Worm (Caenorhabditis elegans): ENCODE results near the gene R74.8.

R74.8 gene

ce11 chrIII:4234642-4235295, 28.7 kb downstream of the R74.8 start:
- TF ChIP-seq Y5F2A.4 (GFP tag; optimal IDR thresholded peaks at IDR 0.05) (no peak), snpc-4 (tag; optimal IDR thresholded peaks at IDR 0.05) (no peak), dve-1 (tag; optimal IDR thresholded peaks at IDR 0.05; ENCODE audit: insufficient read depth) (no peak), nhr-102 (tag; optimal IDR thresholded peaks at IDR 0.05) (no peak), lir-3 (tag; optimal IDR thresholded peaks at IDR 0.05) (no peak)

ce11 chrIII:4236178-4236577, 30.1 kb downstream of the R74.8 start:
- TF ChIP-seq Y75B8A.6 (GFP tag; IDR thresholded peaks at IDR 0.05) (no peak), php-3 (GFP tag; IDR thresholded peaks at IDR 0.05) (no peak), lir-3 (tag; optimal IDR thresholded peaks at IDR 0.05) (no peak), nhr-102 (tag; optimal IDR thresholded peaks at IDR 0.05) (no peak), mes-2 (tag; optimal IDR thresholded peaks at IDR 0.05; ENCODE audit: poor library complexity, severe bottlenecking) (peak; percentile 30), ceh-32 (tag; optimal IDR thresholded peaks at IDR 0.05; ENCODE audit: poor library complexity) (no peak), mdl-1 (tag; optimal IDR thresholded peaks at IDR 0.05) (peak in 1 of 2 experiments; percentile 36), lin-13 (GFP tag; optimal IDR thresholded peaks at IDR 0.05) (peak; percentile 89), ctbp-1 (GFP tag; IDR thresholded peaks at IDR 0.05) (0 out of 2 replicates have a peak, but pooled peaks have one; percentile 40), nhr-25 (tag; optimal IDR thresholded peaks at IDR 0.05; ENCODE audit: borderline replicate concordance, insufficient read depth) (peak; percentile 59), lim-7 (GFP tag; IDR thresholded peaks at IDR 0.05) (no peak), spr-3 (GFP tag; optimal IDR thresholded peaks at IDR 0.05) (no peak), nhr-10 (tag; optimal IDR thresholded peaks at IDR 0.05) (no peak), nhr-42 (GFP tag; IDR thresholded peaks at IDR 0.05) (no peak), lsy-2 (tag; optimal IDR thresholded peaks at IDR 0.05) (peak in 1 of 2 experiments; percentile 31), Y5F2A.4 (GFP tag; optimal IDR thresholded peaks at IDR 0.05) (no peak), lin-15B (tag; optimal IDR thresholded peaks at IDR 0.05) (no peak), rbr-2 (tag; optimal IDR thresholded peaks at IDR 0.05) (no peak), fkh-10 (GFP tag; optimal IDR thresholded peaks at IDR 0.05) (no peak), egl-43 (GFP tag; IDR thresholded peaks at IDR 0.05) (no peak), aha-1 (tag) (peak; percentile 73), set-16 (GFP tag; IDR thresholded peaks at IDR 0.05) (no peak), lin-1 (GFP tag; IDR thresholded peaks at IDR 0.05) (no peak), nhr-48 (tag; optimal IDR thresholded peaks at IDR 0.05) (peak; percentile 64), ZK546.5 (tag; optimal IDR thresholded peaks at IDR 0.05) (no peak), mxl-3 (GFP tag; optimal IDR thresholded peaks at IDR 0.05) (peak; percentile 35), nhr-28 (tag; optimal IDR thresholded peaks at IDR 0.05) (peak; percentile 61), zfp-3 (GFP tag; conservative IDR thresholded peaks at IDR 0.05) (no peak), hlh-30 (tag; optimal IDR thresholded peaks at IDR 0.05; ENCODE audit: insufficient read depth) (peak; percentile 26), hmg-1.1 (GFP tag; IDR thresholded peaks at IDR 0.05) (peak; percentile 27; the same call in 1 of the 2 replicates), F49E8.2 (tag; optimal IDR thresholded peaks at IDR 0.05; ENCODE audit: borderline replicate concordance) (no peak), ceh-28 (tag; optimal IDR thresholded peaks at IDR 0.05) (no peak), dpl-1 (GFP tag; optimal IDR thresholded peaks at IDR 0.05) (no peak), aly-2 (tag; optimal IDR thresholded peaks at IDR 0.05) (no peak), hlh-11 (tag; optimal IDR thresholded peaks at IDR 0.05) (peak; percentile 64), snpc-1.2 (GFP tag; IDR thresholded peaks at IDR 0.05) (no peak), mep-1 (tag; optimal IDR thresholded peaks at IDR 0.05) (peak; percentile 41), mxl-2 (GFP tag; conservative IDR thresholded peaks at IDR 0.05) (no peak), mdt-29 (GFP tag; IDR thresholded peaks at IDR 0.05) (no peak), dmd-6 (GFP tag; IDR thresholded peaks at IDR 0.05) (peak; percentile 40), tag-97 (GFP tag; IDR thresholded peaks at IDR 0.05) (no peak), ama-1 (optimal IDR thresholded peaks at IDR 0.05) (no peak), unc-62 (GFP tag; optimal IDR thresholded peaks at IDR 0.05 in 1 of 2) (peak in 1 of 2 experiments; percentile 62), unc-62 (tag; optimal IDR thresholded peaks at IDR 0.05) (no peak), nhr-11 (tag; optimal IDR thresholded peaks at IDR 0.05) (peak; percentile 50), zfp-2 (tag; optimal IDR thresholded peaks at IDR 0.05) (no peak)
